Worm (Caenorhabditis elegans) whole organism, young adult: Measurements from ENCODE around the gene lin-49.
"Not testable (repeated sequence)": the region's sequence is repeated elsewhere in the genome, so short reads cannot be mapped to it uniquely, and the experiment has no call there.

Experiments used
- F52B5.7 ChIP-seq: sonication (generic microtip); optimal IDR thresholded peaks from 2 replicates; lab custom pipeline; 2016; ENCODE audit warnings: mild to moderate bottlenecking, missing genetic modification characterization, missing compliant biosample characterization
- dpl-1 ChIP-seq: fragments of 150-350 bp; optimal IDR thresholded peaks from 2 replicates; lab custom pipeline; 2014; ENCODE audit warnings: missing biosample characterization, missing genetic modification reagents, missing genetic modification characterization
- him-1 ChIP-seq: sonication (generic microtip); optimal IDR thresholded peaks from 2 replicates; lab custom pipeline; 2016; ENCODE audit warnings: missing genotype, missing genetic modification reagents, missing genetic modification characterization, missing compliant biosample characterization
- hlh-12 ChIP-seq: sonication (generic microtip); optimal IDR thresholded peaks from 2 replicates; lab custom pipeline; 2016; ENCODE audit warnings: missing genetic modification characterization, missing compliant biosample characterization
- let-526 ChIP-seq: fragments of 200-800 bp; sonication (Bioruptor generic); IDR thresholded peaks from 2 replicates; pipeline ENCODE4 v1.3.6; 2022; ENCODE audit warnings: missing genetic modification reagents, missing genetic modification characterization, missing compliant biosample characterization
- lsl-1 ChIP-seq: fragments of 200-800 bp; sonication (Bioruptor generic); optimal IDR thresholded peaks from 2 replicates; lab custom pipeline; 2018; ENCODE audit warnings: mild to moderate bottlenecking, missing genetic modification characterization, moderate library complexity, missing compliant biosample characterization
- lsy-27 ChIP-seq: sonication (generic microtip); optimal IDR thresholded peaks from 2 replicates; lab custom pipeline; 2017; ENCODE audit warnings: missing genetic modification characterization, mild to moderate bottlenecking, missing compliant biosample characterization, antibody characterized with exemption, missing genotype, borderline replicate concordance; ENCODE audit not compliant: insufficient read depth
- mxl-1 ChIP-seq: sonication (generic microtip); optimal IDR thresholded peaks from 2 replicates; lab custom pipeline; 2016; ENCODE audit warnings: missing genetic modification characterization, missing compliant biosample characterization
- pha-4 ChIP-seq: fragments of 150-350 bp; sonication (generic microtip); optimal IDR thresholded peaks from 2 replicates; lab custom pipeline; 2014; ENCODE audit warnings: missing biosample characterization, missing genetic modification reagents, missing genetic modification characterization
- ztf-18 ChIP-seq: sonication (generic microtip); optimal IDR thresholded peaks from 2 replicates; lab custom pipeline; 2016; ENCODE audit warnings: missing genotype, mild to moderate bottlenecking, missing genetic modification characterization, missing compliant biosample characterization

DNA sequence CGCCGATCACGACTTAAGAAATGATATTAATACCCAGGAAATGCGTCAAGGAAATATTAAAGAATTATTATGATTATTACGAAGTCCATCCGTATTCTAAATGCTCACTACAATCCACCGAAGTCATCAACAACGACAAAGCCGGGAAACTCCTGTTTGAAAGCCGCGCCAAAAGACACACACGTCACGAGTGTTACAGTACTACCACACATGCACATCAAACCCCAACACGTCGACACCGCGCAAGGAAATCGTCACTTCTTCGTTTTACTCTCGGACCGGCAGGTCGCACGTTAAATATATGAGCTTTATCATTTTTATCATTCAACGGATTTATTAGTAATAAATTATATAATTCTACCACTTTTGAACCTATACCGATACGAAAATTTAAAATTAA lies 13.0 kb upstream of the lin-49 start:
- TF ChIP-seq pha-4; him-1 (tag; lab: Kevin White, UChicago); F52B5.7 (tag; lab: Kevin White, UChicago); let-526 (GFP tag; lab: Robert Waterston, UW); mxl-1 (tag; lab: Kevin White, UChicago); lsy-27 (tag; lab: Kevin White, UChicago); ztf-18 (tag; lab: Kevin White, UChicago); hlh-12; dpl-1 (GFP tag; lab: Kevin White, UChicago): not testable (repeated sequence)
- TF ChIP-seq lsl-1, result peak; percentile 54
